Worm (Caenorhabditis elegans) whole organism, young adult: ENCODE data around the gene srh-300.

Source experiments
- C17E4.6 ChIP-seq: fragments of 200-800 bp; sonication (Bioruptor generic); IDR thresholded peaks from 2 replicates; pipeline ENCODE4 v1.3.6; 2022; ENCODE audit warnings: missing genetic modification reagents, missing genetic modification characterization, missing compliant biosample characterization
- F33H1.4 ChIP-seq: fragments of 200-800 bp; sonication (Bioruptor generic); IDR thresholded peaks from 2 replicates; pipeline ENCODE4 v1.3.6; 2022; ENCODE audit warnings: missing genetic modification reagents, missing genetic modification characterization, missing compliant biosample characterization
- F52B5.7 ChIP-seq: sonication (generic microtip); optimal IDR thresholded peaks from 2 replicates; lab custom pipeline; 2016; ENCODE audit warnings: mild to moderate bottlenecking, missing genetic modification characterization, missing compliant biosample characterization
- F55B11.4 ChIP-seq: sonication (generic microtip); optimal IDR thresholded peaks from 2 replicates; lab custom pipeline; 2016; ENCODE audit warnings: missing compliant biosample characterization, missing genetic modification characterization, borderline replicate concordance; ENCODE audit not compliant: insufficient read depth
- K12H6.12 ChIP-seq: fragments of 200-800 bp; sonication (Bioruptor generic); optimal IDR thresholded peaks from 2 replicates; lab custom pipeline; 2018; ENCODE audit warnings: mild to moderate bottlenecking, missing genetic modification characterization, missing compliant biosample characterization
- T07F8.4 ChIP-seq: sonication (generic microtip); optimal IDR thresholded peaks from 2 replicates; lab custom pipeline; 2016; ENCODE audit warnings: mild to moderate bottlenecking, missing genetic modification characterization, moderate library complexity, missing compliant biosample characterization
- Y53G8AR.9 ChIP-seq: fragments of 200-800 bp; sonication (Bioruptor generic); conservative IDR thresholded peaks from 2 replicates; pipeline ENCODE4 v1.3.6; 2022; ENCODE audit warnings: missing genetic modification reagents, missing genetic modification characterization, missing compliant biosample characterization
- ama-1 ChIP-seq, 3 experiments: fragments of 150-350 bp in 1 of 3; sonication (generic microtip) in 2 of 3; optimal IDR thresholded peaks; 2 replicates each; lab custom pipeline; 2014 to 2018; ENCODE audit warnings: missing biosample characterization in 2 of 3, missing genetic modification characterization in 2 of 3, missing genetic modification reagents in 2 of 3
- atf-7 ChIP-seq: sonication (generic microtip); optimal IDR thresholded peaks from 2 replicates; lab custom pipeline; 2017; ENCODE audit warnings: mild to moderate bottlenecking, missing genetic modification characterization, missing compliant biosample characterization
- attf-3 ChIP-seq: fragments of 200-800 bp; sonication (Bioruptor generic); conservative IDR thresholded peaks from 2 replicates; pipeline ENCODE4 v1.3.6; 2022; ENCODE audit warnings: missing genetic modification reagents, missing genetic modification characterization, missing compliant biosample characterization
- bed-2 ChIP-seq: fragments of 200-800 bp; sonication (Bioruptor generic); IDR thresholded peaks from 2 replicates; pipeline ENCODE4 v1.3.6; 2022; ENCODE audit warnings: missing genetic modification reagents, missing genetic modification characterization, missing compliant biosample characterization
- cebp-2 ChIP-seq: fragments of 200-800 bp; sonication (Bioruptor generic); IDR thresholded peaks from 2 replicates; pipeline ENCODE4 v1.3.6; 2022; ENCODE audit warnings: missing genetic modification characterization, missing compliant biosample characterization
- ceh-100 ChIP-seq: fragments of 200-800 bp; sonication (Bioruptor generic); IDR thresholded peaks from 2 replicates; pipeline ENCODE4 v1.3.6; 2022; ENCODE audit warnings: missing genetic modification reagents, missing genetic modification characterization, missing compliant biosample characterization
- ceh-27 ChIP-seq: fragments of 200-800 bp; sonication (Bioruptor generic); optimal IDR thresholded peaks from 2 replicates; lab custom pipeline; 2018; ENCODE audit warnings: mild to moderate bottlenecking, missing genetic modification characterization, moderate library complexity, missing compliant biosample characterization
- ceh-91 ChIP-seq: fragments of 200-800 bp; sonication (Bioruptor generic); IDR thresholded peaks from 2 replicates; pipeline ENCODE4 v1.3.6; 2022; ENCODE audit warnings: missing genetic modification reagents, missing genetic modification characterization, missing compliant biosample characterization
- dox-1 ChIP-seq: fragments of 200-800 bp; sonication (Bioruptor generic); IDR thresholded peaks from 2 replicates; pipeline ENCODE4 v1.3.6; 2022; ENCODE audit warnings: missing genetic modification reagents, missing genetic modification characterization, missing compliant biosample characterization
- efl-1 ChIP-seq: fragments of 150-350 bp; optimal IDR thresholded peaks from 2 replicates; lab custom pipeline; 2014; ENCODE audit warnings: missing biosample characterization, missing genetic modification reagents, missing genetic modification characterization
- fkh-3 ChIP-seq: sonication (generic microtip); optimal IDR thresholded peaks from 2 replicates; lab custom pipeline; 2016; ENCODE audit warnings: mild to moderate bottlenecking, missing genetic modification characterization, missing compliant biosample characterization
- hmg-1.2 ChIP-seq: fragments of 200-800 bp; sonication (Bioruptor generic); IDR thresholded peaks from 2 replicates; pipeline ENCODE4 v1.3.6; 2022; ENCODE audit warnings: missing genetic modification reagents, missing genetic modification characterization, missing compliant biosample characterization
- hsf-1 ChIP-seq: fragments of 200-800 bp; sonication (Bioruptor generic); IDR thresholded peaks from 2 replicates; pipeline ENCODE4 v1.3.6; 2022; ENCODE audit warnings: missing genetic modification reagents, missing genetic modification characterization, missing compliant biosample characterization
- lag-1 ChIP-seq: fragments of 200-800 bp; sonication (Bioruptor generic); IDR thresholded peaks from 2 replicates; pipeline ENCODE4 v1.3.6; 2022; ENCODE audit warnings: missing genetic modification reagents, missing genetic modification characterization, missing compliant biosample characterization
- lsy-27 ChIP-seq: sonication (generic microtip); optimal IDR thresholded peaks from 2 replicates; lab custom pipeline; 2017; ENCODE audit warnings: missing genetic modification characterization, mild to moderate bottlenecking, missing compliant biosample characterization, antibody characterized with exemption, missing genotype, borderline replicate concordance; ENCODE audit not compliant: insufficient read depth
- madf-10 ChIP-seq: sonication (generic microtip); optimal IDR thresholded peaks from 2 replicates; lab custom pipeline; 2016; ENCODE audit warnings: mild to moderate bottlenecking, missing genetic modification characterization, missing compliant biosample characterization
- madf-8 ChIP-seq: fragments of 200-800 bp; sonication (Bioruptor generic); conservative IDR thresholded peaks from 2 replicates; pipeline ENCODE4 v1.3.6; 2022; ENCODE audit warnings: missing genetic modification reagents, missing genetic modification characterization, missing compliant biosample characterization
- nfya-1 ChIP-seq: sonication (generic microtip); optimal IDR thresholded peaks from 2 replicates; lab custom pipeline; 2017; ENCODE audit warnings: antibody characterized with exemption, missing compliant biosample characterization, missing genetic modification characterization, borderline replicate concordance; ENCODE audit not compliant: insufficient read depth
- nhr-120 ChIP-seq: fragments of 200-800 bp; sonication (Bioruptor generic); IDR thresholded peaks from 2 replicates; pipeline ENCODE4 v1.3.6; 2022; ENCODE audit warnings: missing genetic modification characterization, missing compliant biosample characterization
- nhr-90 ChIP-seq: sonication (generic microtip); optimal IDR thresholded peaks from 2 replicates; lab custom pipeline; 2016; ENCODE audit warnings: missing genotype, mild to moderate bottlenecking, missing genetic modification characterization, missing compliant biosample characterization
- pha-4 ChIP-seq: fragments of 150-350 bp; sonication (generic microtip); optimal IDR thresholded peaks from 2 replicates; lab custom pipeline; 2014; ENCODE audit warnings: missing biosample characterization, missing genetic modification reagents, missing genetic modification characterization
- rpc-1 ChIP-seq, 2 experiments: fragments of 150-350 bp in 1 of 2; sonication (generic microtip) in 1 of 2; optimal IDR thresholded peaks; 2 replicates each; lab custom pipeline; 2014 to 2018; ENCODE audit warnings: missing biosample characterization in 1 of 2, missing genetic modification characterization in 1 of 2, missing genetic modification reagents in 1 of 2, missing genotype in 1 of 2
- snpc-1.1 ChIP-seq: sonication (generic microtip); optimal IDR thresholded peaks from 2 replicates; lab custom pipeline; 2017; ENCODE audit warnings: missing genetic modification characterization, mild to moderate bottlenecking, missing compliant biosample characterization, antibody characterized with exemption, moderate library complexity, missing genotype, missing genetic modification reagents; ENCODE audit not compliant: insufficient read depth
- snpc-1.3 ChIP-seq: sonication (generic microtip); optimal IDR thresholded peaks from 2 replicates; lab custom pipeline; 2017; ENCODE audit warnings: missing genetic modification characterization, mild to moderate bottlenecking, missing compliant biosample characterization, antibody characterized with exemption, moderate library complexity, missing genotype, missing genetic modification reagents; ENCODE audit not compliant: insufficient read depth
- snpc-3.4 ChIP-seq: sonication (generic microtip); optimal IDR thresholded peaks from 2 replicates; lab custom pipeline; 2017; ENCODE audit warnings: missing genetic modification characterization, mild to moderate bottlenecking, missing compliant biosample characterization, antibody characterized with exemption, moderate library complexity, missing genotype, missing genetic modification reagents
- snpc-4 ChIP-seq, 5 experiments: fragments of 150-350 bp in 1 of 5; sonication (generic microtip) in 4 of 5; optimal IDR thresholded peaks; 2 replicates each; lab custom pipeline; 2014 to 2018; ENCODE audit warnings: missing genetic modification characterization in 5 of 5, missing biosample characterization in 3 of 5, antibody characterized with exemption in 2 of 5, mild to moderate bottlenecking in 2 of 5, missing compliant biosample characterization in 2 of 5, missing genotype in 2 of 5, moderate library complexity in 2 of 5, missing genetic modification reagents in 1 of 5
- somi-1 ChIP-seq: fragments of 200-800 bp; sonication (Bioruptor generic); optimal IDR thresholded peaks from 2 replicates; lab custom pipeline; 2018; ENCODE audit warnings: mild to moderate bottlenecking, missing genetic modification characterization, missing compliant biosample characterization
- sptf-2 ChIP-seq: fragments of 200-800 bp; sonication (Bioruptor generic); optimal IDR thresholded peaks from 2 replicates; lab custom pipeline; 2018; ENCODE audit warnings: mild to moderate bottlenecking, missing genetic modification characterization, missing compliant biosample characterization
- ztf-28 ChIP-seq: fragments of 200-800 bp; sonication (Bioruptor generic); IDR thresholded peaks from 2 replicates; pipeline ENCODE4 v1.3.6; 2022; ENCODE audit warnings: missing genetic modification reagents, missing genetic modification characterization, missing compliant biosample characterization
- ztf-3 ChIP-seq: fragments of 200-800 bp; sonication (Bioruptor generic); optimal IDR thresholded peaks from 2 replicates; lab custom pipeline; 2018; ENCODE audit warnings: mild to moderate bottlenecking, missing genetic modification characterization, missing compliant biosample characterization
- ztf-6 ChIP-seq: fragments of 200-800 bp; sonication (Bioruptor generic); IDR thresholded peaks from 2 replicates; pipeline ENCODE4 v1.3.6; 2022; ENCODE audit warnings: missing genetic modification reagents, missing genetic modification characterization, missing compliant biosample characterization

srh-300 gene

ce11 chrV:17798789-17799188 is 23.1 kb upstream of the srh-300 start, which contains the start of gene srx-18:
Gene srx-18, minus strand, starts transcription at chrV:17798889.
- TF ChIP-seq ceh-27 (GFP tag; lab: Kevin White, UChicago) (no peak), cebp-2 (GFP tag; lab: Robert Waterston, UW) (no peak), atf-7 (tag; lab: Kevin White, UChicago) (no peak), ama-1 (optimal IDR thresholded peaks at IDR 0.05; lab: Kevin White, UChicago) (no peak), ama-1 (GFP tag; optimal IDR thresholded peaks at IDR 0.05; lab: Kevin White, UChicago) (no peak), hmg-1.2 (no peak), dox-1 (GFP tag; lab: Robert Waterston, UW) (no peak), efl-1 (GFP tag; lab: Kevin White, UChicago) (no peak), nfya-1 (tag; lab: Kevin White, UChicago) (no peak), rpc-1 (optimal IDR thresholded peaks at IDR 0.05; lab: Kevin White, UChicago) (no peak), rpc-1 (tag; optimal IDR thresholded peaks at IDR 0.05; lab: Kevin White, UChicago) (no peak), hsf-1 (GFP tag; lab: Robert Waterston, UW) (no peak), lsy-27 (no peak), somi-1 (GFP tag; lab: Kevin White, UChicago) (no peak), ceh-91 (GFP tag; lab: Robert Waterston, UW) (no peak), F33H1.4 (GFP tag; lab: Robert Waterston, UW) (no peak), bed-2 (GFP tag; lab: Robert Waterston, UW) (no peak), ztf-6 (GFP tag; lab: Robert Waterston, UW) (no peak), snpc-4 (GFP tag; optimal IDR thresholded peaks at IDR 0.05; lab: Kevin White, UChicago) (no peak), snpc-4 (tag; optimal IDR thresholded peaks at IDR 0.05; lab: Kevin White, UChicago) (no peak)

- TF ChIP-seq ztf-3 (GFP tag; lab: Kevin White, UChicago) = no peak
- TF ChIP-seq F55B11.4 (tag; lab: Kevin White, UChicago) = no peak
- no peak for TF ChIP-seq snpc-4 (GFP tag; optimal IDR thresholded peaks at IDR 0.05; lab: Kevin White, UChicago)
- no peak for TF ChIP-seq snpc-4 (tag; optimal IDR thresholded peaks at IDR 0.05; lab: Kevin White, UChicago)
- TF ChIP-seq snpc-1.3 (tag; lab: Kevin White, UChicago) = no peak
- no peak for TF ChIP-seq madf-8 (GFP tag; lab: Robert Waterston, UW)
- TF ChIP-seq nhr-90 (tag; lab: Kevin White, UChicago) = no peak
- TF ChIP-seq, all 124 proteins: peak for 0
These were observed 21.4 kb upstream of the srh-300 start, which contains the start of gene srh-287 for ce11 chrV:17800538-17800937. Gene srh-287, plus strand, starts transcription at chrV:17800838.

ce11 chrV:17802519-17802918 is 19.4 kb upstream of the srh-300 start, which contains the start of the genes Y94A7B.11 and srh-292:
Gene Y94A7B.11, minus strand, starts transcription at chrV:17802619.
Gene srh-292, plus strand, starts transcription at chrV:17802769.
- TF ChIP-seq Y53G8AR.9 (GFP tag; lab: Robert Waterston, UW) = no peak
- TF ChIP-seq F33H1.4 (GFP tag; lab: Robert Waterston, UW) = no peak
- TF ChIP-seq snpc-1.1 (tag; lab: Kevin White, UChicago) = no peak
- no peak for TF ChIP-seq K12H6.12 (tag; lab: Kevin White, UChicago)
- no peak for TF ChIP-seq sptf-2 (GFP tag; lab: Kevin White, UChicago)
- no peak for TF ChIP-seq fkh-3 (tag; lab: Kevin White, UChicago)
- no peak for TF ChIP-seq C17E4.6
- TF ChIP-seq lag-1 = no peak
- TF ChIP-seq attf-3 (GFP tag; lab: Robert Waterston, UW) = no peak
- TF ChIP-seq nhr-120 (GFP tag; lab: Robert Waterston, UW) = no peak
- no peak for TF ChIP-seq madf-10
- TF ChIP-seq snpc-3.4 (tag; lab: Kevin White, UChicago) = no peak
- no peak for TF ChIP-seq ztf-28 (GFP tag; lab: Robert Waterston, UW)
- TF ChIP-seq F52B5.7 (tag; lab: Kevin White, UChicago) = no peak
- no peak for TF ChIP-seq ceh-100 (GFP tag; lab: Robert Waterston, UW)
- no peak for TF ChIP-seq T07F8.4 (tag; lab: Kevin White, UChicago)
- TF ChIP-seq pha-4 (tag; lab: Kevin White, UChicago) = no peak
